Fruit fly (Drosophila melanogaster) S2 (cell line): ENCODE results near the gene Unc-76.

Source experiments
- CG8478 ChIP-seq: fragments of >200 bp; optimal IDR thresholded peaks from 2 replicates; lab custom pipeline; 2018
- CTCF ChIP-seq, 2 experiments: fragments of >200 bp; optimal IDR thresholded peaks; 2 replicates each; lab custom pipeline; 2018

Gene Unc-76

dm6 chrX:2080367-2080927 is at the start of gene Unc-76, which contains the start of gene CG16903:
Gene Unc-76 (plus strand): TSS chrX:2080610.
Gene CG16903 (minus strand): TSS chrX:2080405.
- TF ChIP-seq CTCF (optimal IDR thresholded peaks at IDR 0.05; lab: Kevin White, UChicago): peak; percentile 57 to 65
- TF ChIP-seq CG8478: no peak

- TF ChIP-seq CG8478: no peak
- TF ChIP-seq CTCF (optimal IDR thresholded peaks at IDR 0.05; lab: Kevin White, UChicago): no peak
Measured at dm6 chrX:2031308-2031707, 49.1 kb upstream of the Unc-76 start.

dm6 chrX:2032160-2032801 is 48.1 kb upstream of the Unc-76 start:
- TF ChIP-seq CTCF (optimal IDR thresholded peaks at IDR 0.05; lab: Kevin White, UChicago) (no peak), CG8478 (no peak)

- no peak for TF ChIP-seq CG8478
- no peak for TF ChIP-seq CTCF (optimal IDR thresholded peaks at IDR 0.05; lab: Kevin White, UChicago)
Measured at dm6 chrX:2032821-2033436, 47.5 kb upstream of the Unc-76 start.

dm6 chrX:2036383-2036782 is 44.0 kb upstream of the Unc-76 start:
- TF ChIP-seq CG8478 (no peak), CTCF (optimal IDR thresholded peaks at IDR 0.05; lab: Kevin White, UChicago) (no peak)

dm6 chrX:2036800-2037488 is 43.5 kb upstream of the Unc-76 start:
- no peak for TF ChIP-seq CG8478
- TF ChIP-seq CTCF (optimal IDR thresholded peaks at IDR 0.05; lab: Kevin White, UChicago): no peak

dm6 chrX:2037605-2038004 is 42.8 kb upstream of the Unc-76 start:
- TF ChIP-seq CTCF (optimal IDR thresholded peaks at IDR 0.05; lab: Kevin White, UChicago) (no peak), CG8478 (no peak)

- TF ChIP-seq CTCF (optimal IDR thresholded peaks at IDR 0.05; lab: Kevin White, UChicago) (peak in 1 of 2 experiments; percentile 26), CG8478 (no peak)
Measured at dm6 chrX:2041312-2041918, 39.0 kb upstream of the Unc-76 start, which contains the start of gene CG4313. Gene CG4313 (plus strand): TSS chrX:2041868.

dm6 chrX:2041981-2042847 is 38.2 kb upstream of the Unc-76 start, which contains the start of the genes Actn and usp:
Gene Actn (minus strand): TSS chrX:2042311.
Gene usp (minus strand): TSS chrX:2042311.
- TF ChIP-seq CG8478 (no peak), CTCF (optimal IDR thresholded peaks at IDR 0.05; lab: Kevin White, UChicago) (no peak)

- TF ChIP-seq CG8478 (no peak), CTCF (optimal IDR thresholded peaks at IDR 0.05; lab: Kevin White, UChicago) (no peak)
Measured at dm6 chrX:2043660-2044397, 36.6 kb upstream of the Unc-76 start, which contains the start of gene CG4325. Gene CG4325 (minus strand): TSS chrX:2043818.

dm6 chrX:2048778-2049686 is 31.4 kb upstream of the Unc-76 start:
- TF ChIP-seq CG8478: no peak
- no peak for TF ChIP-seq CTCF (optimal IDR thresholded peaks at IDR 0.05; lab: Kevin White, UChicago)

dm6 chrX:2050070-2050899 is 30.1 kb upstream of the Unc-76 start, which contains the start of gene moody:
Gene moody (minus strand): TSS chrX:2050120.
- no peak for TF ChIP-seq CTCF (optimal IDR thresholded peaks at IDR 0.05; lab: Kevin White, UChicago)
- TF ChIP-seq CG8478: no peak
